Fruit fly (Drosophila melanogaster): Measurements from ENCODE around the gene Ca-beta.

- TF ChIP-seq psq (optimal IDR thresholded peaks at IDR 0.05) (no peak), h (optimal IDR thresholded peaks at IDR 0.05) (no peak)
Measured at dm6 chr2L:11199068-11199467, 4.3 kb downstream of the Ca-beta start.
